Fruit fly (Drosophila melanogaster): ENCODE measurements around the gene Syx4.

DNA sequence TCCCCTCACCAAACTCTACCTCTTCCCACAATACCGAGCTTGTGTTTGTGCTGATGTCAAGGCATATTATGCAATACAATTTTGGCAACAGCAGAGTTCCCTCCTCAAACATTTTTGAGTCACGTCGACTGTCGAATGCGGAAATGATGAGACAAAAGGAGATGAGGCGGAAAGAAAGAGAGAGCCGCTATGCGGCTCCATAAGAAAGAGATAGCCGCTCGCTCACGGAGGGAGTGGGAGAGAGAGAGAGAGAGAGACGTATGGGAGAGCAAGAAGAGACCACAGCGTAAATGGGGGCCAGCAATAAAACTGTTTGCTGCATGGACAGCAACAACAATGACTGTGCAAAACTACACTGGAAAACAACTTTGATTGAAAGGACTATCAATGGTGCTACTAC lies 21.6 kb upstream of the Syx4 start:
- no peak for TF ChIP-seq CG17806 (tag; optimal IDR thresholded peaks at IDR 0.05)
- no peak for TF ChIP-seq CG9948 (tag; optimal IDR thresholded peaks at IDR 0.05)
- no peak for TF ChIP-seq fd96Ca (GFP tag; IDR thresholded peaks at IDR 0.05)
- TF ChIP-seq CG32121 (GFP tag; IDR thresholded peaks at IDR 0.05): no peak

Measured in whole organism, pupa.